Fruit fly (Drosophila melanogaster): ENCODE measurements around the gene CG6793.

Gene CG6793

dm6 chr3L:12027929-12028328, 14.3 kb upstream of the CG6793 start:
- TF ChIP-seq tj (GFP tag; optimal IDR thresholded peaks at IDR 0.05) = peak; percentile 92
- TF ChIP-seq CG14711 (tag; optimal IDR thresholded peaks at IDR 0.05) = no peak
- TF ChIP-seq CG5204 (GFP tag; optimal IDR thresholded peaks at IDR 0.05) = no peak

dm6 chr3L:12028534-12029029, 13.6 kb upstream of the CG6793 start:
- TF ChIP-seq kay (GFP tag; ENCODE audit: borderline replicate concordance) (peak; percentile 18), Mnt (GFP tag; optimal IDR thresholded peaks at IDR 0.05) (no peak), bab1 (GFP tag; optimal IDR thresholded peaks at IDR 0.05) (no peak)

- TF ChIP-seq bab1 (GFP tag; optimal IDR thresholded peaks at IDR 0.05) (peak; percentile 20), CG11617 (GFP tag; optimal IDR thresholded peaks at IDR 0.05) (no peak), CG33017 (tag; optimal IDR thresholded peaks at IDR 0.05) (no peak)
These were observed 11.7 kb upstream of the CG6793 start for dm6 chr3L:12030521-12030920.

- TF ChIP-seq Crg-1 (GFP tag; optimal IDR thresholded peaks at IDR 0.05) (no peak), cnc (optimal IDR thresholded peaks at IDR 0.05) (no peak), Clk (GFP tag; optimal IDR thresholded peaks at IDR 0.05) (no peak), CG12768 (GFP tag; optimal IDR thresholded peaks at IDR 0.05) (no peak), toe (GFP tag; optimal IDR thresholded peaks at IDR 0.05) (no peak), CG7101 (tag; optimal IDR thresholded peaks at IDR 0.05) (no peak), bab1 (GFP tag; optimal IDR thresholded peaks at IDR 0.05) (no peak), CG7045 (GFP tag; optimal IDR thresholded peaks at IDR 0.05) (no peak), tj (GFP tag; optimal IDR thresholded peaks at IDR 0.05) (no peak), ovo (GFP tag; optimal IDR thresholded peaks at IDR 0.05) (no peak), CG1620 (GFP tag; optimal IDR thresholded peaks at IDR 0.05) (no peak), kay (GFP tag; ENCODE audit: borderline replicate concordance) (no peak), CG14711 (tag; optimal IDR thresholded peaks at IDR 0.05) (no peak), cic (GFP tag; optimal IDR thresholded peaks at IDR 0.05) (no peak), CG5204 (GFP tag; optimal IDR thresholded peaks at IDR 0.05) (no peak), pad (GFP tag; optimal IDR thresholded peaks at IDR 0.05) (no peak), CG33017 (tag; optimal IDR thresholded peaks at IDR 0.05) (no peak), Mnt (GFP tag; optimal IDR thresholded peaks at IDR 0.05) (no peak), CG11617 (GFP tag; optimal IDR thresholded peaks at IDR 0.05) (no peak)
These were observed 9.9 kb upstream of the CG6793 start, which contains the start of gene CG43993 for dm6 chr3L:12032257-12032656. Gene CG43993 (plus strand): TSS chr3L:12032557.

dm6 chr3L:12036658-12037057, 5.5 kb upstream of the CG6793 start:
- TF ChIP-seq CG7045 (GFP tag; optimal IDR thresholded peaks at IDR 0.05) (no peak), cic (GFP tag; optimal IDR thresholded peaks at IDR 0.05) (no peak), CG14711 (tag; optimal IDR thresholded peaks at IDR 0.05) (no peak), Crg-1 (GFP tag; optimal IDR thresholded peaks at IDR 0.05) (no peak), CG7101 (tag; optimal IDR thresholded peaks at IDR 0.05) (no peak), pad (GFP tag; optimal IDR thresholded peaks at IDR 0.05) (no peak), CG12768 (GFP tag; optimal IDR thresholded peaks at IDR 0.05) (no peak), CG5204 (GFP tag; optimal IDR thresholded peaks at IDR 0.05) (no peak), tj (GFP tag; optimal IDR thresholded peaks at IDR 0.05) (no peak), kay (GFP tag; ENCODE audit: borderline replicate concordance) (no peak), ovo (GFP tag; optimal IDR thresholded peaks at IDR 0.05) (no peak), Mnt (GFP tag; optimal IDR thresholded peaks at IDR 0.05) (no peak), CG33017 (tag; optimal IDR thresholded peaks at IDR 0.05) (no peak), CG1620 (GFP tag; optimal IDR thresholded peaks at IDR 0.05) (no peak), CG11617 (GFP tag; optimal IDR thresholded peaks at IDR 0.05) (no peak), Clk (GFP tag; optimal IDR thresholded peaks at IDR 0.05) (no peak), Hr96 (GFP tag; optimal IDR thresholded peaks at IDR 0.05) (no peak), bab1 (GFP tag; optimal IDR thresholded peaks at IDR 0.05) (no peak), cnc (optimal IDR thresholded peaks at IDR 0.05) (no peak)

dm6 chr3L:12037449-12038163, 4.6 kb upstream of the CG6793 start:
- no peak for TF ChIP-seq kay (GFP tag; ENCODE audit: borderline replicate concordance)
- no peak for TF ChIP-seq CG11617 (GFP tag; optimal IDR thresholded peaks at IDR 0.05)
- TF ChIP-seq toe (GFP tag; optimal IDR thresholded peaks at IDR 0.05) = no peak
- no peak for TF ChIP-seq CG33017 (tag; optimal IDR thresholded peaks at IDR 0.05)
- TF ChIP-seq bab1 (GFP tag; optimal IDR thresholded peaks at IDR 0.05) = no peak

- no peak for TF ChIP-seq cnc (optimal IDR thresholded peaks at IDR 0.05)
- no peak for TF ChIP-seq Mnt (GFP tag; optimal IDR thresholded peaks at IDR 0.05)
- TF ChIP-seq cic (GFP tag; optimal IDR thresholded peaks at IDR 0.05) = no peak
- TF ChIP-seq CG14711 (tag; optimal IDR thresholded peaks at IDR 0.05) = no peak
- TF ChIP-seq Clk (GFP tag; optimal IDR thresholded peaks at IDR 0.05) = no peak
- no peak for TF ChIP-seq tj (GFP tag; optimal IDR thresholded peaks at IDR 0.05)
- TF ChIP-seq bab1 (GFP tag; optimal IDR thresholded peaks at IDR 0.05) = no peak
- no peak for TF ChIP-seq CG33017 (tag; optimal IDR thresholded peaks at IDR 0.05)
- no peak for TF ChIP-seq Crg-1 (GFP tag; optimal IDR thresholded peaks at IDR 0.05)
- no peak for TF ChIP-seq CG1620 (GFP tag; optimal IDR thresholded peaks at IDR 0.05)
- TF ChIP-seq CG7101 (tag; optimal IDR thresholded peaks at IDR 0.05) = no peak
- no peak for TF ChIP-seq pad (GFP tag; optimal IDR thresholded peaks at IDR 0.05)
- TF ChIP-seq toe (GFP tag; optimal IDR thresholded peaks at IDR 0.05) = no peak
- no peak for TF ChIP-seq CG11617 (GFP tag; optimal IDR thresholded peaks at IDR 0.05)
- no peak for TF ChIP-seq CG12768 (GFP tag; optimal IDR thresholded peaks at IDR 0.05)
- no peak for TF ChIP-seq CG7045 (GFP tag; optimal IDR thresholded peaks at IDR 0.05)
- TF ChIP-seq kay (GFP tag; ENCODE audit: borderline replicate concordance) = no peak
- TF ChIP-seq CG5204 (GFP tag; optimal IDR thresholded peaks at IDR 0.05) = no peak
- no peak for TF ChIP-seq Hr96 (GFP tag; optimal IDR thresholded peaks at IDR 0.05)
- no peak for TF ChIP-seq ovo (GFP tag; optimal IDR thresholded peaks at IDR 0.05)
These were observed 3.1 kb upstream of the CG6793 start for dm6 chr3L:12039084-12039483.
